Worm (Caenorhabditis elegans): ENCODE measurements around the gene abt-1.
A peak's percentile ranks its signal among the peaks of the same experiment; 100 is the strongest.

abt-1 gene

ce11 chrIV:10222122-10222589 is 7.4 kb upstream of the abt-1 start, which contains the start of gene C24F3.2 (continued):
- TF ChIP-seq dsc-1 (tag; optimal IDR thresholded peaks at IDR 0.05), result peak; percentile 59
- TF ChIP-seq xbp-1 (tag; optimal IDR thresholded peaks at IDR 0.05), result peak; percentile 64
- no peak for TF ChIP-seq F16B12.6 (tag; optimal IDR thresholded peaks at IDR 0.05)
- no peak for TF ChIP-seq zip-4 (GFP tag; optimal IDR thresholded peaks at IDR 0.05)
- TF ChIP-seq nhr-47 (tag; optimal IDR thresholded peaks at IDR 0.05), result peak; percentile 64
- TF ChIP-seq lin-39 (tag; optimal IDR thresholded peaks at IDR 0.05), result no peak
- TF ChIP-seq aly-2 (tag; optimal IDR thresholded peaks at IDR 0.05), result no peak
- no peak for TF ChIP-seq unc-62 (GFP tag; optimal IDR thresholded peaks at IDR 0.05)
- peak; percentile 84 for TF ChIP-seq snu-23 (GFP tag; optimal IDR thresholded peaks at IDR 0.05)
- TF ChIP-seq nhr-76 (tag; optimal IDR thresholded peaks at IDR 0.05), result no peak
- peak; percentile 92 to 97 for TF ChIP-seq lsy-2 (tag; optimal IDR thresholded peaks at IDR 0.05)
- peak; percentile 15 for TF ChIP-seq snpc-4 (tag; optimal IDR thresholded peaks at IDR 0.05)
- TF ChIP-seq C04F5.9 (tag; optimal IDR thresholded peaks at IDR 0.05), result no peak
- TF ChIP-seq hlh-17 (GFP tag; optimal IDR thresholded peaks at IDR 0.05; ENCODE audit: borderline replicate concordance), result no peak
- peak; percentile 69 for TF ChIP-seq mep-1 (tag; optimal IDR thresholded peaks at IDR 0.05)
- TF ChIP-seq Y116A8C.19 (tag; optimal IDR thresholded peaks at IDR 0.05; ENCODE audit: borderline replicate concordance), result no peak
- no peak for TF ChIP-seq ets-5 (GFP tag; IDR thresholded peaks at IDR 0.05)
- TF ChIP-seq pqm-1 (tag; optimal IDR thresholded peaks at IDR 0.05), result no peak
- peak; percentile 0 for TF ChIP-seq egl-13 (tag; optimal IDR thresholded peaks at IDR 0.05)
- no peak for TF ChIP-seq mdl-1 (tag; optimal IDR thresholded peaks at IDR 0.05)
- TF ChIP-seq fos-1 (tag; optimal IDR thresholded peaks at IDR 0.05), result peak; percentile 37
- TF ChIP-seq blmp-1 (tag; optimal IDR thresholded peaks at IDR 0.05), result peak; percentile 71
- TF ChIP-seq pag-3 (tag; optimal IDR thresholded peaks at IDR 0.05; ENCODE audit: borderline replicate concordance, insufficient read depth), result no peak
- no peak for TF ChIP-seq jun-1 (tag; optimal IDR thresholded peaks at IDR 0.05)
- TF ChIP-seq C16A3.4 (tag; optimal IDR thresholded peaks at IDR 0.05), result peak; percentile 45
- TF ChIP-seq ceh-82 (tag; optimal IDR thresholded peaks at IDR 0.05), result peak in 1 of 3 experiments; percentile 29
- no peak for TF ChIP-seq sox-4 (tag; optimal IDR thresholded peaks at IDR 0.05)
- TF ChIP-seq sup-37 (GFP tag; optimal IDR thresholded peaks at IDR 0.05), result peak; percentile 45
- no peak for TF ChIP-seq efl-3 (GFP tag; optimal IDR thresholded peaks at IDR 0.05)
- TF ChIP-seq egl-27 (tag; optimal IDR thresholded peaks at IDR 0.05), result no peak
- peak; percentile 67 for TF ChIP-seq swsn-7 (tag; optimal IDR thresholded peaks at IDR 0.05)

ce11 chrIV:10221187-10221586 is 6.5 kb upstream of the abt-1 start, which contains the start of gene tram-1:
Gene tram-1 (minus strand): TSS chrIV:10221287.
- no peak for TF ChIP-seq blmp-1 (tag; optimal IDR thresholded peaks at IDR 0.05)
- TF ChIP-seq ztf-4 (tag; optimal IDR thresholded peaks at IDR 0.05), result no peak
- peak; percentile 37 for TF ChIP-seq fkh-8 (tag; optimal IDR thresholded peaks at IDR 0.05)

- TF ChIP-seq ceh-8 (GFP tag; optimal IDR thresholded peaks at IDR 0.05), result no peak
- no peak for TF ChIP-seq nhr-19 (GFP tag; conservative IDR thresholded peaks at IDR 0.05)
- no peak for TF ChIP-seq irx-1 (tag; optimal IDR thresholded peaks at IDR 0.05)
- TF ChIP-seq lin-39 (tag; optimal IDR thresholded peaks at IDR 0.05), result no peak
- no peak for TF ChIP-seq unc-30 (tag; optimal IDR thresholded peaks at IDR 0.05)
- no peak for TF ChIP-seq nhr-85 (tag)
- no peak for TF ChIP-seq aly-2 (tag; optimal IDR thresholded peaks at IDR 0.05)
- TF ChIP-seq pqm-1 (tag; optimal IDR thresholded peaks at IDR 0.05), result no peak
Observed at ce11 chrIV:10219208-10219607, 4.5 kb upstream of the abt-1 start, which contains the start of gene qns-1. Gene qns-1 (minus strand): TSS chrIV:10219308.
